Worm (Caenorhabditis elegans): ENCODE measurements around the gene D1025.1.
A peak's percentile ranks its signal among the peaks of the same experiment; 100 is the strongest.
"Not testable (repeated sequence)": the region's sequence is repeated elsewhere in the genome, so short reads cannot be mapped to it uniquely, and the experiment has no call there.

The D1025.1 gene

ce11 chrX:14528399-14528798 lies 7.8 kb downstream of the D1025.1 start, which contains the start of gene nspc-19:
Gene nspc-19, plus strand, starts transcription at chrX:14528699.
- TF ChIP-seq lir-3 (tag; optimal IDR thresholded peaks at IDR 0.05); lin-38 (GFP tag; IDR thresholded peaks at IDR 0.05); ZK337.2 (GFP tag; IDR thresholded peaks at IDR 0.05): not testable (repeated sequence)

DNA sequence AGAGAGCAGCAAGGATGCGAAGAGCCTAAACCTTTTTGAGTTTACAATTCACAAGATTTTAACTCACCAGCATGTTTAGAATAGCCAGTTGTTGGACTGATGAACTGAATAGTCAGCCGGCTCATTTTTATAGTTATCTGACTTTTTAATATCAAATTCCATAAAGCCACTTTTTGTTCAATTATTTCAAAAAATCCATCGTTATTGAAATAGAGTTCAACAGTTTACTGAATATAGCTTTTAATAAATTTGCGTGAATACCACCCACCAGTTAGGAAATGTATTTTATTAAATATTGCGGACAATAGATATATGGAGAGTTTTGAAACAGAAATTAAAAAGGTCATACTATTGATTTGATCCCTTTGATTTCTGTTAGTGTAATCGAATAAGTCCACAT lies 9.5 kb downstream of the D1025.1 start, which contains the start of gene nspc-20:
TSS of gene nspc-20 (minus strand) at position 101 of the 400 bp plus-strand sequence.
- TF ChIP-seq R02D3.7 (tag; optimal IDR thresholded peaks at IDR 0.05) (no peak), mxl-3 (GFP tag; optimal IDR thresholded peaks at IDR 0.05) (no peak)

ce11 chrX:14534117-14534516 lies 13.6 kb downstream of the D1025.1 start, which contains the start of gene T24C2.5:
Gene T24C2.5, plus strand, starts transcription at chrX:14534417.
- no peak for TF ChIP-seq Y5F2A.4 (GFP tag; optimal IDR thresholded peaks at IDR 0.05)
- TF ChIP-seq hlh-30 (tag; optimal IDR thresholded peaks at IDR 0.05; ENCODE audit: insufficient read depth): peak; percentile 7

DNA sequence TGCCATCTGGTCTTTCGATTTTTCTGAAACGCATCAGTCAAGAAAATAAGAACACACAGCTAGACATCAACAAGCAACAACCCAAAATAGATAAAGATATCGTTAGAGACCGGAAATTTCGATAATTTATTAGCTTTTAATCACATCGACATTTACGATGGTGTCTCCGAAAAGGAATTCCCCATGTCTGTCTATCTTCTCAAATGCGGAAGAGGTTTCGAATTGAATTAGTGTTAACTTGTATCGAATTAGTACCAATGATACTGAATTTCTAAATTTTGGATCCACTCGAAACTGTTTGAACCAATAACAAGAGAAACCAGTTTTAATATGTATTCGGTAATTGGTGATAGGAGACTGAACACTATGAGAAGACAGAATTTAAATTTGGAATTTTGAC lies 14.0 kb downstream of the D1025.1 start:
- no peak for TF ChIP-seq zag-1 (tag; optimal IDR thresholded peaks at IDR 0.05)
- no peak for TF ChIP-seq nhr-77 (tag; optimal IDR thresholded peaks at IDR 0.05)
- TF ChIP-seq aha-1 (tag): peak; percentile 81
- TF ChIP-seq D1046.2 (GFP tag; IDR thresholded peaks at IDR 0.05): no peak
- TF ChIP-seq ceh-28 (tag; optimal IDR thresholded peaks at IDR 0.05): no peak
- no peak for TF ChIP-seq daf-16 (GFP tag; optimal IDR thresholded peaks at IDR 0.05)
- peak; percentile 63 for TF ChIP-seq daf-16 (tag; optimal IDR thresholded peaks at IDR 0.05)
- no peak for TF ChIP-seq ceh-82 (tag; optimal IDR thresholded peaks at IDR 0.05)
- no peak for TF ChIP-seq nhr-76 (tag; optimal IDR thresholded peaks at IDR 0.05)
- no peak for TF ChIP-seq cey-2 (tag; optimal IDR thresholded peaks at IDR 0.05; ENCODE audit: borderline replicate concordance, insufficient read depth)

DNA sequence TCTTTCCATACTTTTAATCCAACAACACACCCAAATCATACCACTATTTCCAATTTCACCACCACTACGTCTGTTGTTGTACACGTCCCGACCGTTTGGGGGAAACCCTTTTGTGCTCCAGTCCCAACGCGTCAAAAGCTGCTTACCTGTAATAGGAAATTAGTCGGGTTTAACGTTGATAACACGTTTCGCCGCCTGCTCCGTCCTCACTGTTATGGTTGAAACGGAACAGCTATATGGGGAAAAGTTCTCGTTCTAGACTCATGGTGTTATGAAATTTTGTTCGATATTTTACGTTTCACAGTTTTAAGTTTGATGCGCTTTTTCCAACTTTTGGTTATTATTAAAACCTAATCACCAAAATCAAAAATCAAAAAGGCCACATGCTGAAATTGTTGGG lies 15.3 kb downstream of the D1025.1 start:
- no peak for TF ChIP-seq set-16 (GFP tag; IDR thresholded peaks at IDR 0.05)
- no peak for TF ChIP-seq snpc-4 (tag; optimal IDR thresholded peaks at IDR 0.05)
- no peak for TF ChIP-seq pha-4 (GFP tag; IDR thresholded peaks at IDR 0.05)
- TF ChIP-seq pha-4 (tag; optimal IDR thresholded peaks at IDR 0.05): no peak
- no peak for TF ChIP-seq mes-2 (tag; optimal IDR thresholded peaks at IDR 0.05; ENCODE audit: poor library complexity, severe bottlenecking)
- no peak for TF ChIP-seq ceh-44 (GFP tag; IDR thresholded peaks at IDR 0.05)
- no peak for TF ChIP-seq egl-43 (GFP tag; IDR thresholded peaks at IDR 0.05)
- TF ChIP-seq R02D3.7 (tag; optimal IDR thresholded peaks at IDR 0.05): no peak
- TF ChIP-seq ceh-28 (tag; optimal IDR thresholded peaks at IDR 0.05): no peak
- no peak for TF ChIP-seq zfp-3 (GFP tag; conservative IDR thresholded peaks at IDR 0.05)
- TF ChIP-seq unc-62 (GFP tag; optimal IDR thresholded peaks at IDR 0.05 in 1 of 2): peak in 1 of 2 experiments; percentile 40
- no peak for TF ChIP-seq unc-62 (tag; optimal IDR thresholded peaks at IDR 0.05)
- TF ChIP-seq fos-1 (tag; optimal IDR thresholded peaks at IDR 0.05): no peak
- TF ChIP-seq gei-8 (GFP tag; optimal IDR thresholded peaks at IDR 0.05): no peak
- no peak for TF ChIP-seq daf-16 (GFP tag; optimal IDR thresholded peaks at IDR 0.05)
- peak; percentile 39 for TF ChIP-seq daf-16 (tag; optimal IDR thresholded peaks at IDR 0.05)
- TF ChIP-seq nhr-42 (GFP tag; IDR thresholded peaks at IDR 0.05): no peak
- peak; percentile 28 for TF ChIP-seq hlh-11 (tag; optimal IDR thresholded peaks at IDR 0.05)
- no peak for TF ChIP-seq arid-1 (GFP tag; conservative IDR thresholded peaks at IDR 0.05)
- TF ChIP-seq spr-3 (GFP tag; optimal IDR thresholded peaks at IDR 0.05): no peak
- TF ChIP-seq F44E2.7 (GFP tag; IDR thresholded peaks at IDR 0.05): no peak
- TF ChIP-seq dmd-6 (GFP tag; IDR thresholded peaks at IDR 0.05): 0 out of 2 replicates have a peak, but pooled peaks have one; percentile 21
- no peak for TF ChIP-seq ZK546.5 (tag; optimal IDR thresholded peaks at IDR 0.05)
- no peak for TF ChIP-seq unc-130 (GFP tag; optimal IDR thresholded peaks at IDR 0.05)
- no peak for TF ChIP-seq lin-38 (GFP tag; IDR thresholded peaks at IDR 0.05)

All from whole organism, L4 larva.